Worm (Caenorhabditis elegans) whole organism, L2 larva: ENCODE measurements around the gene H13N06.7.

ENCODE experiments used
- C34F6.9 ChIP-seq: fragments of 150-350 bp; optimal IDR thresholded peaks from 2 replicates; lab custom pipeline; 2014; ENCODE audit warnings: missing biosample characterization, missing genetic modification characterization
- F13H6.1 ChIP-seq: sonication (generic microtip); optimal IDR thresholded peaks from 2 replicates; lab custom pipeline; 2016; ENCODE audit warnings: missing genetic modification characterization, missing compliant biosample characterization
- R02D3.7 ChIP-seq: fragments of 150-350 bp; optimal IDR thresholded peaks from 2 replicates; lab custom pipeline; 2014; ENCODE audit warnings: missing biosample characterization, missing genetic modification characterization
- Y55F3AM.14 ChIP-seq: fragments of 200-800 bp; sonication (Bioruptor generic); optimal IDR thresholded peaks from 2 replicates; lab custom pipeline; 2018; ENCODE audit warnings: mild to moderate bottlenecking, missing genetic modification characterization, missing compliant biosample characterization
- ZK546.5 ChIP-seq: sonication (generic microtip); optimal IDR thresholded peaks from 2 replicates; lab custom pipeline; 2017; ENCODE audit warnings: missing biosample characterization, missing genetic modification characterization
- alr-1 ChIP-seq: fragments of 150-350 bp; optimal IDR thresholded peaks from 2 replicates; lab custom pipeline; 2014; ENCODE audit warnings: missing biosample characterization, missing genetic modification characterization
- aly-2 ChIP-seq: fragments of 150-350 bp; optimal IDR thresholded peaks from 2 replicates; lab custom pipeline; 2014; ENCODE audit warnings: missing biosample characterization, missing genetic modification characterization
- ama-1 ChIP-seq: fragments of 150-350 bp; optimal IDR thresholded peaks from 2 replicates; lab custom pipeline; 2018; ENCODE audit warnings: inconsistent platforms
- blmp-1 ChIP-seq: sonication (generic microtip); optimal IDR thresholded peaks from 2 replicates; lab custom pipeline; 2017; ENCODE audit warnings: missing genetic modification characterization, mild to moderate bottlenecking, missing compliant biosample characterization, antibody characterized with exemption, moderate library complexity; ENCODE audit not compliant: insufficient read depth
- ceh-16 ChIP-seq: fragments of 150-350 bp; optimal IDR thresholded peaks from 2 replicates; lab custom pipeline; 2014; ENCODE audit warnings: missing biosample characterization, missing genetic modification characterization
- ceh-82 ChIP-seq: fragments of 150-350 bp; optimal IDR thresholded peaks from 2 replicates; lab custom pipeline; 2014; ENCODE audit warnings: missing biosample characterization, missing genetic modification characterization
- crh-2 ChIP-seq: sonication (generic microtip); optimal IDR thresholded peaks from 2 replicates; lab custom pipeline; 2017; ENCODE audit warnings: missing biosample characterization, missing genetic modification characterization
- dmd-4 ChIP-seq: sonication (generic microtip); optimal IDR thresholded peaks from 2 replicates; lab custom pipeline; 2017; ENCODE audit warnings: missing biosample characterization, missing genetic modification characterization
- egl-27 ChIP-seq: sonication (generic microtip); optimal IDR thresholded peaks from 3 replicates; lab custom pipeline; 2017; ENCODE audit warnings: missing biosample characterization, missing genetic modification reagents, missing genetic modification characterization
- elt-1 ChIP-seq: fragments of 150-350 bp; optimal IDR thresholded peaks from 2 replicates; lab custom pipeline; 2014; ENCODE audit warnings: missing biosample characterization, missing genetic modification characterization
- elt-3 ChIP-seq: sonication (generic microtip); optimal IDR thresholded peaks from 2 replicates; lab custom pipeline; 2017; ENCODE audit warnings: missing biosample characterization, missing genetic modification characterization
- fos-1 ChIP-seq: fragments of 150-350 bp; optimal IDR thresholded peaks from 2 replicates; lab custom pipeline; 2014; ENCODE audit warnings: missing biosample characterization, missing genetic modification characterization
- gmeb-1 ChIP-seq: fragments of 150-350 bp; optimal IDR thresholded peaks from 2 replicates; lab custom pipeline; 2014; ENCODE audit warnings: missing biosample characterization, missing genetic modification characterization
- lin-11 ChIP-seq: fragments of 150-350 bp; sonication (generic microtip); optimal IDR thresholded peaks from 2 replicates; lab custom pipeline; 2014; ENCODE audit warnings: missing biosample characterization, missing genetic modification characterization, inconsistent platforms, mixed read lengths
- lin-13 ChIP-seq: fragments of 150-350 bp; optimal IDR thresholded peaks from 2 replicates; lab custom pipeline; 2014; ENCODE audit warnings: missing biosample characterization, missing genetic modification reagents, missing genetic modification characterization
- lin-39 ChIP-seq: fragments of 150-350 bp; optimal IDR thresholded peaks from 2 replicates; lab custom pipeline; 2014; ENCODE audit warnings: missing biosample characterization, missing genetic modification reagents, missing genetic modification characterization
- lsy-2 ChIP-seq, 2 experiments: fragments of 150-350 bp in 1 of 2; sonication (generic microtip) in 1 of 2; optimal IDR thresholded peaks; 2 replicates each; lab custom pipeline; 2014 to 2017; ENCODE audit warnings: missing biosample characterization in 2 of 2, missing genetic modification characterization in 2 of 2
- mab-5 ChIP-seq: fragments of 150-350 bp; optimal IDR thresholded peaks from 2 replicates; lab custom pipeline; 2014; ENCODE audit warnings: missing biosample characterization, missing genetic modification characterization
- mbf-1 ChIP-seq: sonication (generic microtip); optimal IDR thresholded peaks from 2 replicates; lab custom pipeline; 2017; ENCODE audit warnings: missing biosample characterization, missing genetic modification characterization
- mdl-1 ChIP-seq, 2 experiments: fragments of 150-350 bp in 1 of 2; sonication (generic microtip) in 1 of 2; optimal IDR thresholded peaks; 2 replicates each; lab custom pipeline; 2017; ENCODE audit warnings: missing biosample characterization in 2 of 2, missing genetic modification characterization in 2 of 2
- nhr-10 ChIP-seq: sonication (generic microtip); optimal IDR thresholded peaks from 2 replicates; lab custom pipeline; 2017; ENCODE audit warnings: missing biosample characterization, missing genetic modification characterization
- nhr-11 ChIP-seq: fragments of 150-350 bp; optimal IDR thresholded peaks from 2 replicates; lab custom pipeline; 2014; ENCODE audit warnings: missing biosample characterization, missing genetic modification characterization
- nhr-12 ChIP-seq: fragments of 150-350 bp; optimal IDR thresholded peaks from 2 replicates; lab custom pipeline; 2014; ENCODE audit warnings: missing biosample characterization, missing genetic modification characterization
- nhr-129 ChIP-seq: fragments of 150-350 bp; optimal IDR thresholded peaks from 2 replicates; lab custom pipeline; 2014; ENCODE audit warnings: missing biosample characterization, missing genetic modification characterization
- nhr-21 ChIP-seq: fragments of 150-350 bp; optimal IDR thresholded peaks from 2 replicates; lab custom pipeline; 2014; ENCODE audit warnings: missing biosample characterization, missing genetic modification characterization
- nhr-23 ChIP-seq: fragments of 150-350 bp; optimal IDR thresholded peaks from 2 replicates; lab custom pipeline; 2014; ENCODE audit warnings: missing biosample characterization, missing genetic modification reagents, missing genetic modification characterization
- nhr-237 ChIP-seq: fragments of 150-350 bp; optimal IDR thresholded peaks from 2 replicates; lab custom pipeline; 2014; ENCODE audit warnings: missing biosample characterization, missing genetic modification characterization
- nhr-25 ChIP-seq: fragments of 150-350 bp; sonication (generic microtip); optimal IDR thresholded peaks from 3 replicates; lab custom pipeline; 2014; ENCODE audit warnings: missing biosample characterization, missing genetic modification characterization
- nhr-6 ChIP-seq: fragments of 150-350 bp; optimal IDR thresholded peaks from 2 replicates; lab custom pipeline; 2014; ENCODE audit warnings: missing biosample characterization, missing genetic modification characterization
- nhr-77 ChIP-seq: fragments of 150-350 bp; optimal IDR thresholded peaks from 2 replicates; lab custom pipeline; 2014; ENCODE audit warnings: missing biosample characterization, missing genetic modification characterization
- sem-4 ChIP-seq: fragments of 150-350 bp; optimal IDR thresholded peaks from 2 replicates; lab custom pipeline; 2014; ENCODE audit warnings: missing biosample characterization, missing genetic modification reagents, missing genetic modification characterization
- sma-3 ChIP-seq: sonication (generic microtip); optimal IDR thresholded peaks from 2 replicates; lab custom pipeline; 2016; ENCODE audit warnings: missing genetic modification reagents, missing genetic modification characterization, missing compliant biosample characterization
- sma-9 ChIP-seq, 2 experiments: fragments of 150-350 bp in 1 of 2; sonication (generic microtip) in 1 of 2; optimal IDR thresholded peaks; 2 replicates each; lab custom pipeline; 2014 to 2016; ENCODE audit warnings: missing genetic modification characterization in 2 of 2, mild to moderate bottlenecking in 1 of 2, missing biosample characterization in 1 of 2, missing compliant biosample characterization in 1 of 2, missing genetic modification reagents in 1 of 2, moderate library complexity in 1 of 2
- snpc-4 ChIP-seq: fragments of 150-350 bp; optimal IDR thresholded peaks from 2 replicates; lab custom pipeline; 2014; ENCODE audit warnings: missing biosample characterization, missing genetic modification characterization
- unc-55 ChIP-seq: fragments of 150-350 bp; sonication (generic microtip); optimal IDR thresholded peaks from 3 replicates; lab custom pipeline; 2014; ENCODE audit warnings: missing biosample characterization, missing genetic modification reagents, missing genetic modification characterization
- unc-62 ChIP-seq: fragments of 150-350 bp; optimal IDR thresholded peaks from 2 replicates; lab custom pipeline; 2014; ENCODE audit warnings: missing biosample characterization, missing genetic modification reagents, missing genetic modification characterization
- zag-1 ChIP-seq: fragments of 150-350 bp; optimal IDR thresholded peaks from 2 replicates; lab custom pipeline; 2014; ENCODE audit warnings: missing biosample characterization, missing genetic modification characterization
- ztf-1 ChIP-seq: fragments of 200-800 bp; sonication (Bioruptor generic); conservative IDR thresholded peaks from 2 replicates; pipeline ENCODE4 v1.3.6; 2022; ENCODE audit warnings: missing genetic modification characterization, missing compliant biosample characterization
- ztf-11 ChIP-seq: sonication (generic microtip); optimal IDR thresholded peaks from 2 replicates; lab custom pipeline; 2017; ENCODE audit warnings: missing biosample characterization, missing genetic modification characterization
- ztf-4 ChIP-seq: fragments of 150-350 bp; optimal IDR thresholded peaks from 2 replicates; lab custom pipeline; 2014; ENCODE audit warnings: missing biosample characterization, missing genetic modification characterization

H13N06.7 gene

ce11 chrX:15533260-15533659, 30.3 kb downstream of the H13N06.7 start:
- no peak for TF ChIP-seq mbf-1 (tag; lab: Kevin White, UChicago)
- no peak for TF ChIP-seq sma-3 (GFP tag; lab: Kevin White, UChicago)
- peak; percentile 6 for TF ChIP-seq nhr-21
- no peak for TF ChIP-seq alr-1 (tag; lab: Kevin White, UChicago)
- no peak for TF ChIP-seq Y55F3AM.14 (GFP tag; lab: Kevin White, UChicago)
- TF ChIP-seq lsy-2 (tag; optimal IDR thresholded peaks at IDR 0.05; lab: Kevin White, UChicago): peak in 1 of 2 experiments; percentile 3
- no peak for TF ChIP-seq ceh-16 (tag; lab: Kevin White, UChicago)
- no peak for TF ChIP-seq egl-27 (tag; lab: Kevin White, UChicago)

ce11 chrX:15533847-15534246, 30.9 kb downstream of the H13N06.7 start:
- TF ChIP-seq snpc-4: peak; percentile 0

DNA sequence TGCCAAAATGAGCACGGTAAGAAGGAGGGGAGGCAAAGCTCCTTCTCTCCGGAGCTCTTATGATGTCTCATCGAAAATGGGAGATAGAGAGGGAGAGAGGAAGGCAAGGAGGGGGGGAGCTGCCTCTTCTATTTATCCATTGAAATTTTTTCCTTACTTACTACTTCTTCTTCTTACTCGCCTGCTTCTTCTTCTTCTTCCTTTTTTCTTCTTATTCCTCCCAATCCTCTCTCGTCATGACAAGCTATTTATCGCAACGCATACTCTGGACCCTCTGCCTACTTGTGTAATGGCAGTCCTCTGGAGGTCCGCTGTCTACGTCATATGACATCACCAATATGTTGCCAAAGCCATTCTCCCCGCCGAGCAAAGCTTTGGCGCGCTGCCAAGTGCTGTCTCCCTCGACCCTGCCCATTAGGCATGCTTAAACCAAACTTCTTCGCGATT, 32.3 kb downstream of the H13N06.7 start:
- peak; percentile 75 for TF ChIP-seq crh-2 (tag; lab: Kevin White, UChicago)
- TF ChIP-seq elt-3 (tag; lab: Kevin White, UChicago): no peak
- TF ChIP-seq nhr-12 (tag; lab: Kevin White, UChicago): no peak
- peak; percentile 62 for TF ChIP-seq nhr-6 (tag; lab: Kevin White, UChicago)
- TF ChIP-seq ZK546.5 (tag; lab: Kevin White, UChicago): no peak
- no peak for TF ChIP-seq nhr-10 (tag; lab: Kevin White, UChicago)
- no peak for TF ChIP-seq unc-62 (GFP tag; lab: Kevin White, UChicago)
- TF ChIP-seq lsy-2 (tag; optimal IDR thresholded peaks at IDR 0.05; lab: Kevin White, UChicago): peak in 1 of 2 experiments; percentile 79
- TF ChIP-seq lin-13 (GFP tag; lab: Kevin White, UChicago): peak; percentile 20
- peak; percentile 74 for TF ChIP-seq C34F6.9 (tag; lab: Kevin White, UChicago)
- TF ChIP-seq nhr-21: peak; percentile 4
- TF ChIP-seq Y55F3AM.14 (GFP tag; lab: Kevin White, UChicago): peak; percentile 82
- no peak for TF ChIP-seq nhr-77 (tag; lab: Kevin White, UChicago)
- peak; percentile 87 for TF ChIP-seq unc-55 (GFP tag; lab: Kevin White, UChicago)
- TF ChIP-seq lin-11 (tag; lab: Kevin White, UChicago): peak; percentile 42
- TF ChIP-seq nhr-129 (tag; lab: Kevin White, UChicago): peak; percentile 82
- peak; percentile 71 for TF ChIP-seq sem-4
- TF ChIP-seq snpc-4: no peak
- no peak for TF ChIP-seq nhr-25 (tag; lab: Kevin White, UChicago)
- peak; percentile 18 for TF ChIP-seq mab-5 (tag; lab: Kevin White, UChicago)
- TF ChIP-seq F13H6.1 (tag; lab: Kevin White, UChicago): peak; percentile 65
- peak; percentile 91 for TF ChIP-seq zag-1
- peak in 1 of 2 experiments; percentile 78 for TF ChIP-seq mdl-1 (tag; optimal IDR thresholded peaks at IDR 0.05; lab: Kevin White, UChicago)
- TF ChIP-seq lin-39: peak; percentile 54
- TF ChIP-seq ztf-4 (tag; lab: Kevin White, UChicago): peak; percentile 30
- TF ChIP-seq ceh-82 (tag; lab: Kevin White, UChicago): peak; percentile 30
- TF ChIP-seq sma-9 (GFP tag; optimal IDR thresholded peaks at IDR 0.05; lab: Kevin White, UChicago): peak; percentile 79
- TF ChIP-seq sma-9 (tag; optimal IDR thresholded peaks at IDR 0.05; lab: Kevin White, UChicago): no peak
- no peak for TF ChIP-seq gmeb-1
- TF ChIP-seq R02D3.7 (tag; lab: Kevin White, UChicago): no peak
- no peak for TF ChIP-seq ama-1 (lab: Kevin White, UChicago)
- peak; percentile 82 for TF ChIP-seq egl-27 (tag; lab: Kevin White, UChicago)
- no peak for TF ChIP-seq nhr-23 (tag; lab: Kevin White, UChicago)
- no peak for TF ChIP-seq ztf-11 (tag; lab: Kevin White, UChicago)

DNA sequence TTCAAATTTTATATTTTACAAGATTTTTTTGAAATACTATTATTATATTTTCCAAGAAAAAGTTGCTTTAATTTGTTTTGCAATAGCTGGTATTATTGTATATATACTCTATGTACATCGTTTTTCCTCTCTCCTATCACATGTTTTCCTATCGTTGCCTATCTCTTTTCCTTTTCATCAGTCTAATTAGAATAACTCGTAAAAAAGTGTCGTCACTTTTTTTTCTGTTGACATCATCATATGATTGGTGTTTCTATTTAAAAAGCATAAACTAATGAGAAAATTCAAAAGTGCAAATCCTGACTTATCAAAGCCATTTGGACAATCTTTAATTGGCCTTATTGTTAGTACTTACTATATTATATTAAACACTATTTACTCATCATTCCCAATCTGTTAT, 33.1 kb downstream of the H13N06.7 start:
- TF ChIP-seq ztf-1 (GFP tag; lab: Robert Waterston, UW) (no peak), mdl-1 (tag; optimal IDR thresholded peaks at IDR 0.05; lab: Kevin White, UChicago) (no peak), ZK546.5 (tag; lab: Kevin White, UChicago) (no peak), unc-55 (GFP tag; lab: Kevin White, UChicago) (no peak), aly-2 (tag; lab: Kevin White, UChicago) (no peak), zag-1 (peak; percentile 34), lin-13 (GFP tag; lab: Kevin White, UChicago) (no peak), nhr-237 (tag; lab: Kevin White, UChicago) (no peak), ceh-82 (tag; lab: Kevin White, UChicago) (no peak), nhr-11 (tag; lab: Kevin White, UChicago) (no peak), snpc-4 (no peak), F13H6.1 (tag; lab: Kevin White, UChicago) (no peak), blmp-1 (tag; lab: Kevin White, UChicago) (no peak), dmd-4 (no peak), fos-1 (tag; lab: Kevin White, UChicago) (no peak), elt-1 (tag; lab: Kevin White, UChicago) (no peak), alr-1 (tag; lab: Kevin White, UChicago) (no peak), gmeb-1 (no peak), crh-2 (tag; lab: Kevin White, UChicago) (peak; percentile 27), nhr-10 (tag; lab: Kevin White, UChicago) (no peak), nhr-12 (tag; lab: Kevin White, UChicago) (no peak), sma-3 (GFP tag; lab: Kevin White, UChicago) (no peak), elt-3 (tag; lab: Kevin White, UChicago) (no peak), unc-62 (GFP tag; lab: Kevin White, UChicago) (no peak), ceh-16 (tag; lab: Kevin White, UChicago) (no peak), sma-9 (GFP tag; optimal IDR thresholded peaks at IDR 0.05; lab: Kevin White, UChicago) (peak; percentile 23), sma-9 (tag; optimal IDR thresholded peaks at IDR 0.05; lab: Kevin White, UChicago) (no peak), nhr-77 (tag; lab: Kevin White, UChicago) (no peak)
